Fruit fly (Drosophila melanogaster) whole organism, embryonic: ENCODE measurements around the gene crq.
A peak's percentile ranks its signal among the peaks of the same experiment; 100 is the strongest.

ENCODE experiments used
- Awh ChIP-seq: fragments of 200-800 bp; sonication (Bioruptor generic); IDR thresholded peaks from 2 replicates; pipeline ENCODE4, ENCODE4 v1.3.6; 2022; ENCODE audit warnings: missing biosample characterization, missing genetic modification characterization
- BtbVII ChIP-seq: fragments of 200-800 bp; sonication (Bioruptor generic); optimal IDR thresholded peaks from 3 replicates; lab custom pipeline; 2017; ENCODE audit warnings: missing biosample characterization, mild to moderate bottlenecking, missing genetic modification characterization
- CG10321 ChIP-seq: fragments of 200-800 bp; sonication (Bioruptor generic); IDR thresholded peaks from 2 replicates; pipeline ENCODE4 v1.3.6; 2022; ENCODE audit warnings: missing biosample characterization, missing genetic modification characterization
- CG10979 ChIP-seq: fragments of 200-800 bp; sonication (Bioruptor generic); optimal IDR thresholded peaks from 2 replicates; lab custom pipeline; 2018; ENCODE audit warnings: missing biosample characterization, mild to moderate bottlenecking, missing genetic modification characterization, moderate library complexity
- CG11398 ChIP-seq: fragments of 200-800 bp; sonication (Bioruptor generic); optimal IDR thresholded peaks from 2 replicates; lab custom pipeline; 2016; ENCODE audit warnings: missing biosample characterization, missing genetic modification characterization
- CG11560 ChIP-seq: fragments of 200-800 bp; sonication (Bioruptor generic); IDR thresholded peaks from 3 replicates; pipeline ENCODE4 v1.3.6; 2022; ENCODE audit warnings: missing biosample characterization, missing genetic modification characterization
- CG12104 ChIP-seq: fragments of 200-800 bp; sonication (Bioruptor generic); optimal IDR thresholded peaks from 3 replicates; lab custom pipeline; 2016; ENCODE audit warnings: missing biosample characterization, missing genetic modification characterization
- CG12659 ChIP-seq: fragments of 200-800 bp; sonication (Bioruptor generic); optimal IDR thresholded peaks from 3 replicates; lab custom pipeline; 2017; ENCODE audit warnings: mild to moderate bottlenecking, missing biosample characterization, missing genetic modification reagents, missing genetic modification characterization
- CG14014 ChIP-seq: fragments of 200-800 bp; sonication (Bioruptor generic); IDR thresholded peaks from 2 replicates; pipeline ENCODE4 v1.3.6; 2022; ENCODE audit warnings: missing biosample characterization, missing genetic modification characterization
- CG15011 ChIP-seq: fragments of 200-800 bp; sonication (Bioruptor generic); optimal IDR thresholded peaks from 3 replicates; lab custom pipeline; 2018; ENCODE audit warnings: missing biosample characterization, mild to moderate bottlenecking, missing genetic modification characterization
- CG1529 ChIP-seq: fragments of 200-800 bp; sonication (Bioruptor generic); optimal IDR thresholded peaks from 3 replicates; lab custom pipeline; 2018; ENCODE audit warnings: missing biosample characterization, missing genetic modification characterization
- CG17186 ChIP-seq: fragments of 200-800 bp; sonication (Bioruptor generic); optimal IDR thresholded peaks from 3 replicates; lab custom pipeline; 2017; ENCODE audit warnings: missing biosample characterization, missing genetic modification reagents, missing genetic modification characterization
- CG2875 ChIP-seq: fragments of 200-800 bp; sonication (Bioruptor generic); optimal IDR thresholded peaks from 2 replicates; lab custom pipeline; 2017; ENCODE audit warnings: missing biosample characterization, mild to moderate bottlenecking, missing genetic modification characterization, missing genetic modification reagents
- CG31388 ChIP-seq: fragments of 200-800 bp; sonication (Bioruptor generic); optimal IDR thresholded peaks from 2 replicates; lab custom pipeline; 2016; ENCODE audit warnings: missing biosample characterization, missing genetic modification characterization
- CG32532 ChIP-seq: fragments of 200-800 bp; sonication (Bioruptor generic); IDR thresholded peaks from 2 replicates; pipeline ENCODE4 v1.3.6; 2022; ENCODE audit warnings: missing biosample characterization, missing genetic modification characterization
- CG33213 ChIP-seq: fragments of 200-800 bp; sonication (Bioruptor generic); optimal IDR thresholded peaks from 3 replicates; lab custom pipeline; 2016; ENCODE audit warnings: missing biosample characterization, missing genetic modification characterization
- CG3838 ChIP-seq: fragments of 200-800 bp; sonication (Bioruptor generic); optimal IDR thresholded peaks from 3 replicates; lab custom pipeline; 2016; ENCODE audit warnings: missing biosample characterization, missing genetic modification characterization
- CG4730 ChIP-seq: fragments of 200-800 bp; sonication (Bioruptor generic); IDR thresholded peaks from 2 replicates; pipeline ENCODE4 v1.3.6; 2022; ENCODE audit warnings: missing biosample characterization, missing genetic modification characterization
- CG6689 ChIP-seq: fragments of 200-800 bp; sonication (Bioruptor generic); IDR thresholded peaks from 2 replicates; pipeline ENCODE4 v1.3.6; 2022; ENCODE audit warnings: missing biosample characterization, missing genetic modification characterization
- CG6813 ChIP-seq: fragments of 200-800 bp; sonication (Bioruptor generic); optimal IDR thresholded peaks from 2 replicates; lab custom pipeline; 2017; ENCODE audit warnings: missing biosample characterization, missing genetic modification characterization, mild to moderate bottlenecking, moderate library complexity, missing genetic modification reagents
- CG7556 ChIP-seq: fragments of 200-800 bp; sonication (Bioruptor generic); optimal IDR thresholded peaks from 2 replicates; lab custom pipeline; 2017; ENCODE audit warnings: missing biosample characterization, mild to moderate bottlenecking, missing genetic modification characterization
- Dfd ChIP-seq, 2 experiments: fragments of >200 bp; optimal IDR thresholded peaks; 2 replicates each; lab custom pipeline; 2017; ENCODE audit warnings: missing biosample characterization in 2 of 2, missing genetic modification characterization in 2 of 2
- Dip2 ChIP-seq: fragments of 200-800 bp; sonication (Bioruptor generic); IDR thresholded peaks from 2 replicates; pipeline ENCODE4 v1.3.6; 2022; ENCODE audit warnings: missing biosample characterization, missing genetic modification characterization
- Dref ChIP-seq: fragments of 200-800 bp; sonication (Bioruptor generic); IDR thresholded peaks from 2 replicates; pipeline ENCODE4 v1.3.6; 2022; ENCODE audit warnings: missing biosample characterization, missing genetic modification characterization
- E2f1 ChIP-seq: fragments of 200-800 bp; sonication (Bioruptor generic); IDR thresholded peaks from 2 replicates; pipeline ENCODE4 v1.3.6; 2022; ENCODE audit warnings: missing biosample characterization, missing genetic modification characterization
- Fer1 ChIP-seq: fragments of 200-800 bp; sonication (Bioruptor generic); optimal IDR thresholded peaks from 2 replicates; lab custom pipeline; 2017; ENCODE audit warnings: missing biosample characterization, mild to moderate bottlenecking, missing genetic modification characterization
- Fer2 ChIP-seq: fragments of 200-800 bp; sonication (Bioruptor generic); optimal IDR thresholded peaks from 2 replicates; lab custom pipeline; 2018; ENCODE audit warnings: missing biosample characterization, mild to moderate bottlenecking, missing genetic modification characterization, moderate library complexity
- Hr3 ChIP-seq: fragments of 200-800 bp; sonication (Bioruptor generic); optimal IDR thresholded peaks from 3 replicates; lab custom pipeline; 2016; ENCODE audit warnings: missing biosample characterization, missing genetic modification characterization
- Sox102F ChIP-seq: fragments of 200-800 bp; sonication (Bioruptor generic); optimal IDR thresholded peaks from 2 replicates; lab custom pipeline; 2018; ENCODE audit warnings: missing biosample characterization, mild to moderate bottlenecking, missing genetic modification characterization, moderate library complexity
- Sry-δ ChIP-seq: fragments of 200-800 bp; sonication (Bioruptor generic); optimal IDR thresholded peaks from 2 replicates; lab custom pipeline; 2016; ENCODE audit warnings: missing biosample characterization, missing genetic modification characterization
- al ChIP-seq: fragments of 200-800 bp; sonication (Bioruptor generic); IDR thresholded peaks from 2 replicates; pipeline ENCODE4 v1.3.6; 2022; ENCODE audit warnings: missing biosample characterization, missing genetic modification characterization
- crc ChIP-seq: fragments of 200-800 bp; sonication (Bioruptor generic); optimal IDR thresholded peaks from 2 replicates; lab custom pipeline; 2016; ENCODE audit warnings: missing biosample characterization, missing genetic modification characterization
- disco-r ChIP-seq: fragments of 200-800 bp; sonication (Bioruptor generic); optimal IDR thresholded peaks from 2 replicates; lab custom pipeline; 2016; ENCODE audit warnings: missing biosample characterization, missing genetic modification characterization
- fru ChIP-seq: fragments of >200 bp; optimal IDR thresholded peaks from 2 replicates; lab custom pipeline; 2017
- fu2 ChIP-seq: fragments of 200-800 bp; sonication (Bioruptor generic); optimal IDR thresholded peaks from 2 replicates; lab custom pipeline; 2016; ENCODE audit warnings: missing biosample characterization, missing genetic modification characterization
- h ChIP-seq: fragments of >200 bp; optimal IDR thresholded peaks from 2 replicates; lab custom pipeline; 2017
- luna ChIP-seq: fragments of 200-800 bp; sonication (Bioruptor generic); optimal IDR thresholded peaks from 2 replicates; lab custom pipeline; 2016; ENCODE audit warnings: missing biosample characterization, missing genetic modification characterization
- nau ChIP-seq: fragments of 200-800 bp; sonication (Bioruptor generic); optimal IDR thresholded peaks from 3 replicates; lab custom pipeline; 2017; ENCODE audit warnings: missing biosample characterization, mild to moderate bottlenecking, missing genetic modification characterization, missing genetic modification reagents
- nerfin-1 ChIP-seq: fragments of 200-800 bp; sonication (Bioruptor generic); optimal IDR thresholded peaks from 3 replicates; lab custom pipeline; 2019; ENCODE audit warnings: missing biosample characterization, mild to moderate bottlenecking, missing genetic modification characterization, moderate library complexity
- oc ChIP-seq: fragments of 200-800 bp; sonication (Bioruptor generic); optimal IDR thresholded peaks from 2 replicates; lab custom pipeline; 2018; ENCODE audit warnings: missing biosample characterization, mild to moderate bottlenecking, missing genetic modification characterization, moderate library complexity
- pros ChIP-seq: fragments of 200-800 bp; sonication (Bioruptor generic); optimal IDR thresholded peaks from 3 replicates; lab custom pipeline; 2019; ENCODE audit warnings: missing biosample characterization, mild to moderate bottlenecking, missing genetic modification characterization, moderate library complexity
- ro ChIP-seq: fragments of 200-800 bp; sonication (Bioruptor generic); IDR thresholded peaks from 2 replicates; pipeline ENCODE4 v1.3.6; 2022; ENCODE audit warnings: missing biosample characterization, missing genetic modification characterization
- schlank ChIP-seq: fragments of 200-800 bp; sonication (Bioruptor generic); optimal IDR thresholded peaks from 2 replicates; lab custom pipeline; 2018; ENCODE audit warnings: missing biosample characterization, mild to moderate bottlenecking, missing genetic modification characterization
- sna ChIP-seq: fragments of 200-800 bp; sonication (Bioruptor generic); IDR thresholded peaks from 2 replicates; pipeline ENCODE4 v1.3.6; 2022; ENCODE audit warnings: missing biosample characterization, missing genetic modification characterization; ENCODE audit not compliant: partially characterized antibody
- tgo ChIP-seq: fragments of 200-800 bp; sonication (Bioruptor generic); IDR thresholded peaks from 3 replicates; pipeline ENCODE4 v1.3.6; 2022; ENCODE audit warnings: missing biosample characterization, missing genetic modification characterization
- tin ChIP-seq: fragments of 200-800 bp; sonication (Bioruptor generic); optimal IDR thresholded peaks from 3 replicates; lab custom pipeline; 2016; ENCODE audit warnings: missing biosample characterization, missing genetic modification characterization
- trem ChIP-seq: fragments of 200-800 bp; optimal IDR thresholded peaks from 3 replicates; lab custom pipeline; 2019; ENCODE audit warnings: missing biosample characterization, mild to moderate bottlenecking, missing genetic modification characterization, moderate library complexity
- tx ChIP-seq: fragments of 200-800 bp; sonication (Bioruptor generic); optimal IDR thresholded peaks from 2 replicates; lab custom pipeline; 2016; ENCODE audit warnings: missing biosample characterization, missing genetic modification characterization
- yki ChIP-seq: fragments of >200 bp; optimal IDR thresholded peaks from 3 replicates; lab custom pipeline; 2018
- z ChIP-seq: fragments of 200-800 bp; sonication (Bioruptor generic); IDR thresholded peaks from 3 replicates; pipeline ENCODE4 v1.3.6; 2022; ENCODE audit warnings: missing biosample characterization, missing genetic modification characterization

Gene crq

DNA sequence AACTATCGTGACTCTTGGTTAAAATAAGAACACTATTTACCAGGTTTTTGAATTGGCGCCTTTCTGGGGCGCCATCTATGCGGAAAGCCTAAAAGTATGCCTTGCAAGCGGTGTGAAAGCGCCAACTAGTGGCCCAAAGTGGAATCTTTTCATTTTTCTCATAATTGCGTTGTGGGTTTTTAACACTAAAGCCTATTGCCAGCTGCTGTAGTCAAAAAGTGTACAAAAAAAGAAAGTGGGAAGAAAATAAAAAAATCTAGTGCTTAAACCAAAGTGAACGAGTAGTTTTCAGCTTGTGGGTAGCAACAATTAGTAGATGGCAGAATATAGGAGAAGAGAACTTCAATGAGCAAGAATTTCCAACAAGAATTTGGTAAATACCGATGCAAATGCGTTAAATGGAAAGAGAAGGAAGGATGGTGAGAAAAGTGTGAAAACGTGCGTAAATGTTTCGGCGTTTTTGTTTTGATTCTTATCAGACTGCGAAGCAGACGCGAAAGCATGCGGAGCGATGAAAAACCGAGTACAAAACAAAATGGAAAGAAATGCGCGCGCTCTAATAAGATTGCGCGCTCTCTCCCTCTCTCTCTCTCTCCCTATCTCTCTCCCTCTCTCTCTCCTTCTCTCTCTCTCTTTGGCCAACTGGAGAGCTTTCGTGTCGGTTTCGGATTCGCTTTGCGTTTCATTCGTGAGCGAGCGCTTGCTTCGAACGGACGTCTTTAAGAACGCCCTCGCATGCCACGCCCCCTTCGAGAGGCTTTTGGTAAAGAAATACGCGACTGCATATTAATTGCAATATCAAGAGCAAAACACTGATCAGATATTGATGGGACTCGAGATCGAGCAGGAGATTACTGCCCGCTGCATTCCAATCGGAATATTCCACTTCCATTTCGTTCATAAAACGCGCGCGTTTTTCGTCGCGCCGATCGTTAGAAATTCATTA is 37.6 kb upstream of the crq start (continued):
- peak; percentile 20 for TF ChIP-seq CG10979 (tag; lab: Kevin White, UChicago)
- no peak for TF ChIP-seq CG1529 (GFP tag; lab: Kevin White, UChicago)
- TF ChIP-seq CG11560 (tag; lab: Robert Waterston, UW) = peak; percentile 58; the same call in 1 of the 3 replicates
- no peak for TF ChIP-seq fru
- peak; percentile 43 for TF ChIP-seq Dref (GFP tag; lab: Robert Waterston, UW)
- peak; percentile 3 for TF ChIP-seq CG11398
- TF ChIP-seq yki (lab: Kevin White, UChicago) = peak; percentile 97
- TF ChIP-seq trem = no peak
- TF ChIP-seq oc = peak; percentile 61
- TF ChIP-seq disco-r (GFP tag; lab: Kevin White, UChicago) = peak; percentile 54
- peak; percentile 47 for TF ChIP-seq Hr3 (GFP tag; lab: Kevin White, UChicago)
- peak; percentile 90 for TF ChIP-seq nerfin-1 (tag; lab: Kevin White, UChicago)
- peak; percentile 64 for TF ChIP-seq Sry-δ
- TF ChIP-seq crc (GFP tag; lab: Kevin White, UChicago) = peak; percentile 11
- TF ChIP-seq Fer2 = no peak
- TF ChIP-seq CG32532 (GFP tag; lab: Robert Waterston, UW) = peak; percentile 91
- peak; percentile 67 for TF ChIP-seq CG12659 (GFP tag; lab: Kevin White, UChicago)
- peak; percentile 72 for TF ChIP-seq CG14014 (GFP tag; lab: Robert Waterston, UW)
- peak; percentile 70 for TF ChIP-seq tx (GFP tag; lab: Kevin White, UChicago)
- peak; percentile 37 for TF ChIP-seq CG3838 (GFP tag; lab: Kevin White, UChicago)
- TF ChIP-seq schlank (tag; lab: Kevin White, UChicago) = peak; percentile 59
- no peak for TF ChIP-seq h (lab: Kevin White, UChicago)
- TF ChIP-seq Awh (GFP tag; lab: Robert Waterston, UW) = peak; percentile 31
- TF ChIP-seq Fer1 (GFP tag; lab: Kevin White, UChicago) = peak; percentile 59
- TF ChIP-seq CG17186 (GFP tag; lab: Kevin White, UChicago) = no peak
- peak; percentile 81 for TF ChIP-seq tin (GFP tag; lab: Kevin White, UChicago)
- no peak for TF ChIP-seq nau (GFP tag; lab: Kevin White, UChicago)
- TF ChIP-seq BtbVII (GFP tag; lab: Kevin White, UChicago) = peak; percentile 62
- TF ChIP-seq CG4730 (GFP tag; lab: Robert Waterston, UW) = peak; percentile 42
- no peak for TF ChIP-seq CG6813 (GFP tag; lab: Kevin White, UChicago)
- TF ChIP-seq fu2 = peak; percentile 73
- no peak for TF ChIP-seq CG31388 (GFP tag; lab: Kevin White, UChicago)
- 0 out of 2 replicates have a peak, but pooled peaks have one; percentile 27 for TF ChIP-seq CG6689
- TF ChIP-seq CG2875 = no peak
- peak; percentile 49 for TF ChIP-seq Sox102F (GFP tag; lab: Kevin White, UChicago)
- peak; percentile 95 for TF ChIP-seq CG33213 (GFP tag; lab: Kevin White, UChicago)
- no peak for TF ChIP-seq CG7556 (GFP tag; lab: Kevin White, UChicago)
- TF ChIP-seq al (GFP tag; lab: Robert Waterston, UW) = peak; percentile 36; the same call in 1 of the 2 replicates
- no peak; the same call in none of the 2 replicates for TF ChIP-seq sna (GFP tag; lab: Robert Waterston, UW)
- no peak for TF ChIP-seq CG15011
- TF ChIP-seq Dip2 (GFP tag; lab: Robert Waterston, UW) = no peak
- peak; percentile 52 for TF ChIP-seq pros (GFP tag; lab: Kevin White, UChicago)
- TF ChIP-seq Dfd (GFP tag; optimal IDR thresholded peaks at IDR 0.05; lab: Kevin White, UChicago) = no peak
- peak; percentile 31 for TF ChIP-seq luna (GFP tag; lab: Kevin White, UChicago)
- TF ChIP-seq z (GFP tag; lab: Robert Waterston, UW) = 0 out of 3 replicates have a peak, but pooled peaks have one; percentile 59
- peak; percentile 66 for TF ChIP-seq E2f1 (GFP tag; lab: Robert Waterston, UW)
- TF ChIP-seq tgo (GFP tag; lab: Robert Waterston, UW) = peak; percentile 53
- TF ChIP-seq ro (GFP tag; lab: Robert Waterston, UW) = no peak
- TF ChIP-seq CG10321 (GFP tag; lab: Robert Waterston, UW) = 0 out of 2 replicates have a peak, but pooled peaks have one; percentile 45
- TF ChIP-seq CG12104 (GFP tag; lab: Kevin White, UChicago) = peak; percentile 20
